Worm (Caenorhabditis elegans): ENCODE measurements around the gene Y97E10AL.1.

Y97E10AL.1 gene

DNA sequence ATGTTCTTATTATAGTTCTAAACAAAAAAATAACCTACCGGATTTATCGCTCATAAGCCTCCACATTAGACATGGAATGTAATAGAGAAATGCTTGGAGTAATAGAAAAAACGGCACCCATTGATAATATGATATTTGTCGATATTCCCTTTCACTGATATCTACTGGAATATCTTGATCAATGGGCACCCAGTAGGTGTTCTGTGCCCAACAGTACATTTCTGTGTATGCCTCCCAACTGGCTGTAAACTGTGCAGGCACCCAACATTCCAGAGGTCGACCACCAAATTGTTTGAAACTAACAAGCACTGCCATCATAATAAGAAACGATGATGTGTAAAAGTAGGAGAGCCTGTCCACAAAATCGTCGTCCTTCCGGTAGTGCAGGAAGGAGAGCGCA is 21.5 kb upstream of the Y97E10AL.1 start:
- no peak for TF ChIP-seq nhr-23 (tag; optimal IDR thresholded peaks at IDR 0.05)
- no peak for TF ChIP-seq tbx-2 (tag; optimal IDR thresholded peaks at IDR 0.05)
- no peak for TF ChIP-seq pha-4 (tag; optimal IDR thresholded peaks at IDR 0.05)
- TF ChIP-seq nhr-67 (tag; optimal IDR thresholded peaks at IDR 0.05): no peak
- no peak for TF ChIP-seq pqm-1 (tag; optimal IDR thresholded peaks at IDR 0.05)
- TF ChIP-seq nhr-12 (tag; optimal IDR thresholded peaks at IDR 0.05): no peak

DNA sequence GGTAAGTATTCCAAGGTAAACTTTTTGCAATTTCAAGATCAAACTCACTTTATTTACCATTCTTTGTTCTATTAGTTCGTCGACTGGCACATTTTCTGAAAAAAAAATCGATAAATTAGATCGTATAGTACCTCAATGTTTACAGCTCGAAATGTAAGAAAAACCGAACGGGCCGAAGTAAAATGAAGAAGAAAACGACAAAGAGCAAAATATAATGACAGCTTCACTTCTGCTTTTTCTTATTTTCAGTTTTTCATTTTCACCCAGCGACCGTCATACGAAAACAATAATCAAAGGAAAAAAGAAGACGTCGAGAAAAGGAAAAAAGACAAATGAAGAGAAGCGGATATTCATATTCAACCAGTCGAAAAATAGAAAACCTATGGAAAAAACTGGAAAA is 16.9 kb upstream of the Y97E10AL.1 start, which contains the start of gene che-7:
Gene che-7, minus strand, starts transcription at position 101 of the 400 bp plus-strand sequence.
- no peak for TF ChIP-seq ztf-11 (tag; optimal IDR thresholded peaks at IDR 0.05)
- peak; percentile 13 for TF ChIP-seq ceh-28 (tag; optimal IDR thresholded peaks at IDR 0.05)
- no peak for TF ChIP-seq nhr-237 (tag; optimal IDR thresholded peaks at IDR 0.05)

DNA sequence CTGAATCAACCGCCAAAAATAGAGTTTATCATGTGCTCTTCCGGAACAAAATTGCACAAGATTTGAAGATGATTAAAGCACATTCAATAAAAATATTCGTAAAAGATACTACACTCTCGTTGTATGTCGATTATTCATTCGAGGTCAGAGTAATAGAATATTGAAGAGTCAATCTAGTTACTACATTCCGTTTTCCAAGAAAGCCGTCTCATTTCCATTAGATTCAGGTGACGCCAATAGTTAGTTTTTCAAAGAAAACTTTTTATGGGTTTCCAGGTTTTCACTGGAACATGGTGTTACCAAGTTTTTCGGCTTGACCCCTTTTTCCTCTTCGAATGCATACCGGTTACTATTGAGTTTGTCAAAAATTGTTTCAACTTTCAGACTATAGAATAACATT is 15.4 kb upstream of the Y97E10AL.1 start:
- TF ChIP-seq sea-2 (GFP tag; optimal IDR thresholded peaks at IDR 0.05): no peak
- TF ChIP-seq nhr-23 (tag; optimal IDR thresholded peaks at IDR 0.05): no peak
- no peak for TF ChIP-seq ceh-82 (tag; optimal IDR thresholded peaks at IDR 0.05)
- no peak for TF ChIP-seq skn-1 (tag; optimal IDR thresholded peaks at IDR 0.05)
- TF ChIP-seq nhr-28 (tag; optimal IDR thresholded peaks at IDR 0.05): no peak
- TF ChIP-seq unc-39 (tag; optimal IDR thresholded peaks at IDR 0.05): no peak
- no peak for TF ChIP-seq eor-1 (tag; optimal IDR thresholded peaks at IDR 0.05)
- no peak for TF ChIP-seq fkh-10 (GFP tag; optimal IDR thresholded peaks at IDR 0.05)
- TF ChIP-seq ceh-16 (tag; optimal IDR thresholded peaks at IDR 0.05): no peak
- no peak for TF ChIP-seq daf-12 (tag; optimal IDR thresholded peaks at IDR 0.05)
- TF ChIP-seq elt-1 (tag; optimal IDR thresholded peaks at IDR 0.05): no peak

DNA sequence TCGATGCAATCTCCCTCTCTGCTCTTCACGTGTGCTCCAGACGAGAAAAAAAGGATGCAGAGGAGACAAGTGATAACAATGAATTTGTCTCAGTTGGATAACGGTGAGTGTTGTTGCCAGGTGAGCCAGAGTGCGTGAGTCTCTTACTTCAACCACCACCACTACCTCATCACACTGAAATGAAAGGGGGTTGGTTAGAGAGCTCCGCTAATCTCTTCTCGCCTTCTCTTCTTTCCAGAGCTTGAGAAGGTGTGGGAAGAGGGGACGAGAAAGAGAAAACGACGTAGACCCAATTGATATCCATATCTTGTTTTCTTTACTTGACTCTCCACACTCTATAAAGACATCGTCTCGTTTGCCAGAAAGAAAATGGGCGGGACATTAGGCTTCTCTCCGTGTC is 14.6 kb upstream of the Y97E10AL.1 start:
- no peak for TF ChIP-seq unc-62 (GFP tag; optimal IDR thresholded peaks at IDR 0.05)
- no peak for TF ChIP-seq sea-2 (GFP tag; optimal IDR thresholded peaks at IDR 0.05)
- no peak for TF ChIP-seq jun-1 (tag; optimal IDR thresholded peaks at IDR 0.05)
- no peak for TF ChIP-seq tbx-2 (tag; optimal IDR thresholded peaks at IDR 0.05)
- no peak for TF ChIP-seq ceh-9 (tag; optimal IDR thresholded peaks at IDR 0.05)
- TF ChIP-seq fos-1 (tag; optimal IDR thresholded peaks at IDR 0.05): no peak
- no peak for TF ChIP-seq nhr-23 (tag; optimal IDR thresholded peaks at IDR 0.05)
- TF ChIP-seq elt-2 (tag; optimal IDR thresholded peaks at IDR 0.05): no peak
- no peak for TF ChIP-seq zag-1 (tag; optimal IDR thresholded peaks at IDR 0.05)

DNA sequence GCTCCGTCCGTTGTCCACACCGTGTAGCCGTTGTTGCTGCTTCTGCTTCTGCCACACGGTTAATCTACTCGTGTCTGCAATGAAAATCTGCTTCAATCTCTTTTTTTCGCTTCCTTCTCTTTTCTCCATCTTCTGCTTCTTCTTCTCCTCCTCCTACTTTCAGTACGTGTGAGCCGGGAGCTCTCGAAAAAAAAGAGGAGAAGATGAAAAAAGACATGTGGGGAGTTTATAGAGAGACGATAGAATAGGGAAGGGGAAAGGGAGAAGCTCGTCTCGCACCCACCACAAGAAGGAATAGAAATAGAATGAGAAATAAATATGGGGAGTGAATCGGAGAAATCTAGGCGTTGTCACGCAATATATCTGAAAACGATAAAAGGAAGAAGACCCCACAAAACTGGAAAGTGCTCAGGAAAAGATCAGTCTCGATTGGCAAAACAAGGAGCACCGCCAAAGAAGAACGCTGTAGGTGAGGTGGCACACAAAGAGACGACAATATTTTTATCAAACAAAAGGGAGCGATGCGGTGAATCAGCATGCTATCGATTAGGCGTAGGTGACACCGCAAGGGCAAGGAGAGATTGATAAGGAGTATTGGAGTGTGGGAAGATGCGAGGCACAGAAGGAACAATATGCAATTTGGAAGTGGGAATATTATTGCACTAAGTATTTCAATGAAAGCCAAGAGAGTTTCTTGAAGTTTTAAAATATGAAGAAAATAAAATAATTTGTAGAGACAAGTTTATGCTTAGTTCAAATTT is 8.1 kb upstream of the Y97E10AL.1 start, which contains the start of gene let-413:
Gene let-413, minus strand, starts transcription at position 76 of the 761 bp plus-strand sequence.
- TF ChIP-seq lin-39 (tag; optimal IDR thresholded peaks at IDR 0.05): no peak
- peak; percentile 47 for TF ChIP-seq pha-4 (tag; optimal IDR thresholded peaks at IDR 0.05)
- TF ChIP-seq nhr-23 (tag; optimal IDR thresholded peaks at IDR 0.05): no peak
- peak; percentile 25 for TF ChIP-seq nfya-1 (tag; optimal IDR thresholded peaks at IDR 0.05; ENCODE audit: insufficient read depth)
- TF ChIP-seq eor-1 (tag; optimal IDR thresholded peaks at IDR 0.05): no peak
- no peak for TF ChIP-seq fkh-10 (GFP tag; optimal IDR thresholded peaks at IDR 0.05)
- TF ChIP-seq nhr-25 (tag; optimal IDR thresholded peaks at IDR 0.05): no peak
- no peak for TF ChIP-seq unc-62 (GFP tag; optimal IDR thresholded peaks at IDR 0.05)
- TF ChIP-seq elt-2 (tag; optimal IDR thresholded peaks at IDR 0.05): peak; percentile 62
- no peak for TF ChIP-seq lsy-12 (tag; optimal IDR thresholded peaks at IDR 0.05)
- peak; percentile 67 for TF ChIP-seq pqm-1 (tag; optimal IDR thresholded peaks at IDR 0.05)
- no peak for TF ChIP-seq mml-1 (tag; optimal IDR thresholded peaks at IDR 0.05)
- no peak for TF ChIP-seq nhr-76 (tag; optimal IDR thresholded peaks at IDR 0.05)

DNA sequence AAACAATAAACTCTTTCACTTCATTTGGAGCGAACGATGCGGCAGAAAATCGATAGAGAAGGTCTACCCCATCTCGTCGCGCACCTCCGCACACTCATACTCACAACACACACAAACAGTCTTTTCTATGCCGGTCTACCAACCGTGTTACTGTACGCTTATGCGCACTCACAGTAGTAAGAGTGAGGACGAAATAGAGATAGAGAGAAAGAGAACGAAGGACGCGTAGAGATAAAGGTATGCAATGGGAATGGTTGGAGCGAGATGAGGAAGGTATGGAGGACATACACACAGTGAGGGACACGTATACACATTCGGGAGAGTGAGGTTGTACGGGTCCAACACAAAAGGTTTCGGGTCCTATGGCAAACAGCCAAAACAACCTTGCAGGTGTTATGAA is 7.2 kb upstream of the Y97E10AL.1 start:
- TF ChIP-seq nhr-237 (tag; optimal IDR thresholded peaks at IDR 0.05): no peak
- peak; percentile 14 for TF ChIP-seq lin-15B (tag; optimal IDR thresholded peaks at IDR 0.05)
- TF ChIP-seq zag-1 (tag; optimal IDR thresholded peaks at IDR 0.05): no peak
- no peak for TF ChIP-seq mdl-1 (tag; optimal IDR thresholded peaks at IDR 0.05)
- TF ChIP-seq R02D3.7 (tag; optimal IDR thresholded peaks at IDR 0.05): no peak
- no peak for TF ChIP-seq eor-1 (tag; optimal IDR thresholded peaks at IDR 0.05)
- TF ChIP-seq nhr-28 (tag; optimal IDR thresholded peaks at IDR 0.05): no peak
- TF ChIP-seq nhr-67 (tag; optimal IDR thresholded peaks at IDR 0.05): no peak
- TF ChIP-seq aly-2 (tag; optimal IDR thresholded peaks at IDR 0.05): no peak
- peak; percentile 32 for TF ChIP-seq hmg-11 (tag; optimal IDR thresholded peaks at IDR 0.05)
- no peak for TF ChIP-seq ZK546.5 (tag; optimal IDR thresholded peaks at IDR 0.05)
- no peak for TF ChIP-seq nhr-43 (tag; optimal IDR thresholded peaks at IDR 0.05; ENCODE audit: poor library complexity, severe bottlenecking)
- no peak for TF ChIP-seq nhr-12 (tag; optimal IDR thresholded peaks at IDR 0.05)
- TF ChIP-seq unc-62 (GFP tag; optimal IDR thresholded peaks at IDR 0.05): no peak
- TF ChIP-seq fkh-2 (tag; optimal IDR thresholded peaks at IDR 0.05): no peak
- TF ChIP-seq nhr-25 (tag; optimal IDR thresholded peaks at IDR 0.05): peak; percentile 93
- no peak for TF ChIP-seq daf-12 (tag; optimal IDR thresholded peaks at IDR 0.05)
- TF ChIP-seq elt-3 (tag; optimal IDR thresholded peaks at IDR 0.05): no peak
- TF ChIP-seq skn-1 (tag; optimal IDR thresholded peaks at IDR 0.05): no peak
- TF ChIP-seq ceh-82 (tag; optimal IDR thresholded peaks at IDR 0.05): no peak
- peak; percentile 45 for TF ChIP-seq ceh-28 (tag; optimal IDR thresholded peaks at IDR 0.05)
- TF ChIP-seq ceh-9 (tag; optimal IDR thresholded peaks at IDR 0.05): no peak
- no peak for TF ChIP-seq ztf-4 (tag; optimal IDR thresholded peaks at IDR 0.05)

Data from whole organism, L3 larva.